Worm (Caenorhabditis elegans): ENCODE measurements around the gene C13A2.6.

DNA sequence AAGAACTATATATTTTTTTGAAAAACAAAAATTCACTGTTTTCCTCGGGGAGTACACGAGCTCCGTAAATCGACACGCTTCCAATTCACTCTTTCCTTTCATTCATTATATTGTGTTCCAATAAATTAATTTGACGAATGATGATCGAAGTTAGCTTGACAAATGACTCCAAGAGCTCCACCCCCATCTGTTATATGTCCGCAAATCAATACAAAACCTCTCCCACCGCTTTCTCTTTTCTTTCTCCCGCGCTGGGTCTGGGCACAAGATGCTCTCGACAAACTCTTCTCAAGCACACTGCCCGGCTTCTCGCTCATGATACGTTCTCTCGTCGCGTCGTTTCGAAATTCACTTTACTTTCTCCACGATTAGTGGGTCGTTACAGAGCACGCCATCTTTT is 45.6 kb upstream of the C13A2.6 start, which contains the start of gene C13F10.1:
- TF ChIP-seq nhr-76 (tag; optimal IDR thresholded peaks at IDR 0.05) (no peak), ztf-11 (tag; optimal IDR thresholded peaks at IDR 0.05) (no peak), lsy-2 (tag; optimal IDR thresholded peaks at IDR 0.05) (no peak), lin-13 (tag; optimal IDR thresholded peaks at IDR 0.05) (no peak), ceh-83 (GFP tag; optimal IDR thresholded peaks at IDR 0.05) (no peak), unc-39 (tag; optimal IDR thresholded peaks at IDR 0.05) (no peak), nhr-12 (tag; optimal IDR thresholded peaks at IDR 0.05) (no peak), tbx-8 (GFP tag; optimal IDR thresholded peaks at IDR 0.05) (no peak), mep-1 (tag; optimal IDR thresholded peaks at IDR 0.05) (no peak), nhr-237 (tag; optimal IDR thresholded peaks at IDR 0.05) (no peak)
